Worm (Caenorhabditis elegans) whole organism, L2 larva: ENCODE measurements around the gene F11A5.13.

Experiments used
- C34F6.9 ChIP-seq: fragments of 150-350 bp; optimal IDR thresholded peaks from 2 replicates; lab custom pipeline; 2014; ENCODE audit warnings: missing biosample characterization, missing genetic modification characterization
- F13H6.1 ChIP-seq: sonication (generic microtip); optimal IDR thresholded peaks from 2 replicates; lab custom pipeline; 2016; ENCODE audit warnings: missing genetic modification characterization, missing compliant biosample characterization
- Y55F3AM.14 ChIP-seq: fragments of 200-800 bp; sonication (Bioruptor generic); optimal IDR thresholded peaks from 2 replicates; lab custom pipeline; 2018; ENCODE audit warnings: mild to moderate bottlenecking, missing genetic modification characterization, missing compliant biosample characterization
- alr-1 ChIP-seq: fragments of 150-350 bp; optimal IDR thresholded peaks from 2 replicates; lab custom pipeline; 2014; ENCODE audit warnings: missing biosample characterization, missing genetic modification characterization
- aly-2 ChIP-seq: fragments of 150-350 bp; optimal IDR thresholded peaks from 2 replicates; lab custom pipeline; 2014; ENCODE audit warnings: missing biosample characterization, missing genetic modification characterization
- ama-1 ChIP-seq: fragments of 150-350 bp; optimal IDR thresholded peaks from 2 replicates; lab custom pipeline; 2018; ENCODE audit warnings: inconsistent platforms
- blmp-1 ChIP-seq: sonication (generic microtip); optimal IDR thresholded peaks from 2 replicates; lab custom pipeline; 2017; ENCODE audit warnings: missing genetic modification characterization, mild to moderate bottlenecking, missing compliant biosample characterization, antibody characterized with exemption, moderate library complexity; ENCODE audit not compliant: insufficient read depth
- ceh-16 ChIP-seq: fragments of 150-350 bp; optimal IDR thresholded peaks from 2 replicates; lab custom pipeline; 2014; ENCODE audit warnings: missing biosample characterization, missing genetic modification characterization
- ceh-82 ChIP-seq: fragments of 150-350 bp; optimal IDR thresholded peaks from 2 replicates; lab custom pipeline; 2014; ENCODE audit warnings: missing biosample characterization, missing genetic modification characterization
- crh-2 ChIP-seq: sonication (generic microtip); optimal IDR thresholded peaks from 2 replicates; lab custom pipeline; 2017; ENCODE audit warnings: missing biosample characterization, missing genetic modification characterization
- dmd-4 ChIP-seq: sonication (generic microtip); optimal IDR thresholded peaks from 2 replicates; lab custom pipeline; 2017; ENCODE audit warnings: missing biosample characterization, missing genetic modification characterization
- egl-27 ChIP-seq: sonication (generic microtip); optimal IDR thresholded peaks from 3 replicates; lab custom pipeline; 2017; ENCODE audit warnings: missing biosample characterization, missing genetic modification reagents, missing genetic modification characterization
- elt-1 ChIP-seq: fragments of 150-350 bp; optimal IDR thresholded peaks from 2 replicates; lab custom pipeline; 2014; ENCODE audit warnings: missing biosample characterization, missing genetic modification characterization
- elt-3 ChIP-seq: sonication (generic microtip); optimal IDR thresholded peaks from 2 replicates; lab custom pipeline; 2017; ENCODE audit warnings: missing biosample characterization, missing genetic modification characterization
- fos-1 ChIP-seq: fragments of 150-350 bp; optimal IDR thresholded peaks from 2 replicates; lab custom pipeline; 2014; ENCODE audit warnings: missing biosample characterization, missing genetic modification characterization
- gmeb-1 ChIP-seq: fragments of 150-350 bp; optimal IDR thresholded peaks from 2 replicates; lab custom pipeline; 2014; ENCODE audit warnings: missing biosample characterization, missing genetic modification characterization
- lin-11 ChIP-seq: fragments of 150-350 bp; sonication (generic microtip); optimal IDR thresholded peaks from 2 replicates; lab custom pipeline; 2014; ENCODE audit warnings: missing biosample characterization, missing genetic modification characterization, inconsistent platforms, mixed read lengths
- lin-13 ChIP-seq: fragments of 150-350 bp; optimal IDR thresholded peaks from 2 replicates; lab custom pipeline; 2014; ENCODE audit warnings: missing biosample characterization, missing genetic modification reagents, missing genetic modification characterization
- lsy-2 ChIP-seq, 2 experiments: fragments of 150-350 bp in 1 of 2; sonication (generic microtip) in 1 of 2; optimal IDR thresholded peaks; 2 replicates each; lab custom pipeline; 2014 to 2017; ENCODE audit warnings: missing biosample characterization in 2 of 2, missing genetic modification characterization in 2 of 2
- mab-5 ChIP-seq: fragments of 150-350 bp; optimal IDR thresholded peaks from 2 replicates; lab custom pipeline; 2014; ENCODE audit warnings: missing biosample characterization, missing genetic modification characterization
- mbf-1 ChIP-seq: sonication (generic microtip); optimal IDR thresholded peaks from 2 replicates; lab custom pipeline; 2017; ENCODE audit warnings: missing biosample characterization, missing genetic modification characterization
- mdl-1 ChIP-seq, 2 experiments: fragments of 150-350 bp in 1 of 2; sonication (generic microtip) in 1 of 2; optimal IDR thresholded peaks; 2 replicates each; lab custom pipeline; 2017; ENCODE audit warnings: missing biosample characterization in 2 of 2, missing genetic modification characterization in 2 of 2
- nhr-11 ChIP-seq: fragments of 150-350 bp; optimal IDR thresholded peaks from 2 replicates; lab custom pipeline; 2014; ENCODE audit warnings: missing biosample characterization, missing genetic modification characterization
- nhr-12 ChIP-seq: fragments of 150-350 bp; optimal IDR thresholded peaks from 2 replicates; lab custom pipeline; 2014; ENCODE audit warnings: missing biosample characterization, missing genetic modification characterization
- nhr-129 ChIP-seq: fragments of 150-350 bp; optimal IDR thresholded peaks from 2 replicates; lab custom pipeline; 2014; ENCODE audit warnings: missing biosample characterization, missing genetic modification characterization
- nhr-21 ChIP-seq: fragments of 150-350 bp; optimal IDR thresholded peaks from 2 replicates; lab custom pipeline; 2014; ENCODE audit warnings: missing biosample characterization, missing genetic modification characterization
- nhr-23 ChIP-seq: fragments of 150-350 bp; optimal IDR thresholded peaks from 2 replicates; lab custom pipeline; 2014; ENCODE audit warnings: missing biosample characterization, missing genetic modification reagents, missing genetic modification characterization
- nhr-6 ChIP-seq: fragments of 150-350 bp; optimal IDR thresholded peaks from 2 replicates; lab custom pipeline; 2014; ENCODE audit warnings: missing biosample characterization, missing genetic modification characterization
- nhr-77 ChIP-seq: fragments of 150-350 bp; optimal IDR thresholded peaks from 2 replicates; lab custom pipeline; 2014; ENCODE audit warnings: missing biosample characterization, missing genetic modification characterization
- peb-1 ChIP-seq: fragments of 150-350 bp; optimal IDR thresholded peaks from 2 replicates; lab custom pipeline; 2014; ENCODE audit warnings: missing biosample characterization, missing genetic modification characterization
- sem-4 ChIP-seq: fragments of 150-350 bp; optimal IDR thresholded peaks from 2 replicates; lab custom pipeline; 2014; ENCODE audit warnings: missing biosample characterization, missing genetic modification reagents, missing genetic modification characterization
- skn-1 ChIP-seq: sonication (generic microtip); optimal IDR thresholded peaks from 2 replicates; lab custom pipeline; 2017; ENCODE audit warnings: missing biosample characterization, missing genetic modification characterization
- sma-3 ChIP-seq: sonication (generic microtip); optimal IDR thresholded peaks from 2 replicates; lab custom pipeline; 2016; ENCODE audit warnings: missing genetic modification reagents, missing genetic modification characterization, missing compliant biosample characterization
- unc-39 ChIP-seq: fragments of 150-350 bp; optimal IDR thresholded peaks from 2 replicates; lab custom pipeline; 2014; ENCODE audit warnings: missing biosample characterization, missing genetic modification characterization
- unc-55 ChIP-seq: fragments of 150-350 bp; sonication (generic microtip); optimal IDR thresholded peaks from 3 replicates; lab custom pipeline; 2014; ENCODE audit warnings: missing biosample characterization, missing genetic modification reagents, missing genetic modification characterization
- ztf-1 ChIP-seq: fragments of 200-800 bp; sonication (Bioruptor generic); conservative IDR thresholded peaks from 2 replicates; pipeline ENCODE4 v1.3.6; 2022; ENCODE audit warnings: missing genetic modification characterization, missing compliant biosample characterization
- ztf-11 ChIP-seq: sonication (generic microtip); optimal IDR thresholded peaks from 2 replicates; lab custom pipeline; 2017; ENCODE audit warnings: missing biosample characterization, missing genetic modification characterization
- ztf-4 ChIP-seq: fragments of 150-350 bp; optimal IDR thresholded peaks from 2 replicates; lab custom pipeline; 2014; ENCODE audit warnings: missing biosample characterization, missing genetic modification characterization

Gene F11A5.13

ce11 chrV:16226581-16226980 is at the start of gene F11A5.13:
Gene F11A5.13 (minus strand): TSS chrV:16226681.
- no peak for TF ChIP-seq elt-1 (tag; lab: Kevin White, UChicago)
- TF ChIP-seq nhr-77 (tag; lab: Kevin White, UChicago) = no peak
- no peak for TF ChIP-seq nhr-6
- no peak for TF ChIP-seq alr-1
- TF ChIP-seq ceh-82 = no peak

ce11 chrV:16275347-16275746 is 48.9 kb upstream of the F11A5.13 start, which contains the start of gene pacl-1:
Gene pacl-1 (minus strand): TSS chrV:16275447.
- no peak for TF ChIP-seq mdl-1 (tag; optimal IDR thresholded peaks at IDR 0.05; lab: Kevin White, UChicago)
- TF ChIP-seq C34F6.9 = no peak
- TF ChIP-seq fos-1 = no peak
- no peak for TF ChIP-seq ztf-4 (tag; lab: Kevin White, UChicago)
- no peak for TF ChIP-seq nhr-21 (tag; lab: Kevin White, UChicago)

- TF ChIP-seq nhr-77 (tag; lab: Kevin White, UChicago) (no peak), F13H6.1 (tag; lab: Kevin White, UChicago) (no peak), peb-1 (tag; lab: Kevin White, UChicago) (no peak)
- TF ChIP-seq, all 48 proteins: peak for 0
Observed at ce11 chrV:16271121-16271520, 44.6 kb upstream of the F11A5.13 start, which contains the start of gene T13F3.6. Gene T13F3.6 (minus strand): TSS chrV:16271221.

- no peak for TF ChIP-seq blmp-1 (tag; lab: Kevin White, UChicago)
- no peak for TF ChIP-seq skn-1 (tag; lab: Kevin White, UChicago)
- TF ChIP-seq nhr-12 (tag; lab: Kevin White, UChicago) = no peak
- no peak for TF ChIP-seq mab-5
- no peak for TF ChIP-seq nhr-6
- TF ChIP-seq ztf-1 (GFP tag; lab: Robert Waterston, UW) = no peak
- TF ChIP-seq peb-1 (tag; lab: Kevin White, UChicago) = no peak
- TF ChIP-seq F13H6.1 (tag; lab: Kevin White, UChicago) = no peak
- TF ChIP-seq elt-3 (tag; lab: Kevin White, UChicago) = no peak
- TF ChIP-seq nhr-21 (tag; lab: Kevin White, UChicago) = no peak
- TF ChIP-seq mbf-1 = no peak
- no peak for TF ChIP-seq nhr-23 (tag; lab: Kevin White, UChicago)
Observed at ce11 chrV:16269556-16269955, 43.1 kb upstream of the F11A5.13 start, which contains the start of the genes fbxa-2 and T13F3.8. Gene fbxa-2 (minus strand): TSS chrV:16269656. Gene T13F3.8 (plus strand): TSS chrV:16269800.

- no peak for TF ChIP-seq gmeb-1 (tag; lab: Kevin White, UChicago)
- no peak for TF ChIP-seq unc-39 (tag; lab: Kevin White, UChicago)
- no peak for TF ChIP-seq mdl-1 (tag; optimal IDR thresholded peaks at IDR 0.05; lab: Kevin White, UChicago)
- no peak for TF ChIP-seq ama-1 (lab: Kevin White, UChicago)
- no peak for TF ChIP-seq ceh-16 (tag; lab: Kevin White, UChicago)
- TF ChIP-seq egl-27 (tag; lab: Kevin White, UChicago) = no peak
- TF ChIP-seq elt-1 (tag; lab: Kevin White, UChicago) = no peak
- no peak for TF ChIP-seq sem-4
- no peak for TF ChIP-seq lsy-2 (tag; optimal IDR thresholded peaks at IDR 0.05; lab: Kevin White, UChicago)
- TF ChIP-seq unc-55 (GFP tag; lab: Kevin White, UChicago) = no peak
- TF ChIP-seq lin-13 = no peak
- TF ChIP-seq ztf-11 (tag; lab: Kevin White, UChicago) = no peak
- TF ChIP-seq sma-3 = no peak
- no peak for TF ChIP-seq dmd-4
- no peak for TF ChIP-seq aly-2
- no peak for TF ChIP-seq nhr-11 (tag; lab: Kevin White, UChicago)
- TF ChIP-seq ceh-82 = no peak
- TF ChIP-seq peb-1 (tag; lab: Kevin White, UChicago) = no peak
- TF ChIP-seq skn-1 (tag; lab: Kevin White, UChicago) = no peak
Observed at ce11 chrV:16266514-16266913, 40.0 kb upstream of the F11A5.13 start, which contains the start of gene T13F3.4. Gene T13F3.4 (minus strand): TSS chrV:16266614.

ce11 chrV:16259684-16260083 is 33.2 kb upstream of the F11A5.13 start, which contains the start of gene nhr-127:
Gene nhr-127 (plus strand): TSS chrV:16259984.
- TF ChIP-seq mdl-1 (tag; optimal IDR thresholded peaks at IDR 0.05; lab: Kevin White, UChicago) = no peak
- TF ChIP-seq skn-1 (tag; lab: Kevin White, UChicago) = no peak
- no peak for TF ChIP-seq sem-4
- TF ChIP-seq peb-1 (tag; lab: Kevin White, UChicago) = no peak
- TF ChIP-seq lin-11 = no peak
- no peak for TF ChIP-seq nhr-23 (tag; lab: Kevin White, UChicago)
- no peak for TF ChIP-seq crh-2 (tag; lab: Kevin White, UChicago)
- TF ChIP-seq nhr-129 (tag; lab: Kevin White, UChicago) = no peak
- no peak for TF ChIP-seq Y55F3AM.14 (GFP tag; lab: Kevin White, UChicago)
